Fruit fly (Drosophila melanogaster) whole organism, prepupa: ENCODE measurements around the gene CG31729.

Source experiments
- CG16779 ChIP-seq: fragments of 200-800 bp; sonication (Bioruptor generic); optimal IDR thresholded peaks from 3 replicates; lab custom pipeline; 2017; ENCODE audit warnings: missing biosample characterization, mild to moderate bottlenecking, missing genetic modification characterization
- CG3919 ChIP-seq: fragments of 200-800 bp; sonication (Bioruptor generic); optimal IDR thresholded peaks from 3 replicates; lab custom pipeline; 2016; ENCODE audit warnings: missing biosample characterization, missing genetic modification characterization
- CG6854 ChIP-seq: fragments of 200-800 bp; sonication (Bioruptor generic); optimal IDR thresholded peaks from 2 replicates; lab custom pipeline; 2017; ENCODE audit warnings: missing biosample characterization, mild to moderate bottlenecking, missing genetic modification characterization
- CG7368 ChIP-seq: fragments of 200-800 bp; sonication (Bioruptor generic); optimal IDR thresholded peaks from 3 replicates; lab custom pipeline; 2016; ENCODE audit warnings: missing biosample characterization, missing genetic modification characterization
- Eip78C ChIP-seq: fragments of 200-800 bp; sonication (Bioruptor generic); peaks from one replicate; lab custom pipeline; 2016; ENCODE audit warnings: missing biosample characterization, missing genetic modification characterization
- Ets21C ChIP-seq: fragments of 200-800 bp; sonication (Bioruptor generic); optimal IDR thresholded peaks from 3 replicates; lab custom pipeline; 2016; ENCODE audit warnings: missing biosample characterization, missing genetic modification characterization
- Gug ChIP-seq: fragments of 200-800 bp; sonication (Bioruptor generic); IDR thresholded peaks from 2 replicates; pipeline ENCODE4 v1.3.6; 2022; ENCODE audit warnings: missing biosample characterization, missing genetic modification characterization
- Hr39 ChIP-seq: fragments of 200-800 bp; sonication (Bioruptor generic); optimal IDR thresholded peaks from 2 replicates; lab custom pipeline; 2016; ENCODE audit warnings: missing biosample characterization, missing genetic modification characterization
- Lpt ChIP-seq: fragments of 200-800 bp; sonication (Bioruptor generic); optimal IDR thresholded peaks from 3 replicates; lab custom pipeline; 2016; ENCODE audit warnings: missing biosample characterization, missing genetic modification characterization
- Smox ChIP-seq: fragments of 200-800 bp; sonication (Bioruptor generic); optimal IDR thresholded peaks from 3 replicates; lab custom pipeline; 2016; ENCODE audit warnings: missing biosample characterization, missing genetic modification characterization
- dac ChIP-seq: fragments of 200-800 bp; sonication (Bioruptor generic); optimal IDR thresholded peaks from 2 replicates; lab custom pipeline; 2017; ENCODE audit warnings: missing biosample characterization, mild to moderate bottlenecking, missing genetic modification characterization
- pdm3 ChIP-seq: fragments of 200-800 bp; sonication (Bioruptor generic); optimal IDR thresholded peaks from 3 replicates; lab custom pipeline; 2016; ENCODE audit warnings: missing biosample characterization, missing genetic modification characterization
- spab ChIP-seq: fragments of 200-800 bp; sonication (Bioruptor generic); optimal IDR thresholded peaks from 2 replicates; lab custom pipeline; 2017; ENCODE audit warnings: missing biosample characterization, mild to moderate bottlenecking, missing genetic modification characterization, missing genetic modification reagents

dm6 chr2L:13244759-13245308, 45.0 kb upstream of the CG31729 start:
- no peak for TF ChIP-seq Gug (GFP tag; lab: Robert Waterston, UW)
- TF ChIP-seq CG6854 (GFP tag; lab: Kevin White, UChicago): no peak
- TF ChIP-seq Lpt: no peak
- TF ChIP-seq CG16779 (tag; lab: Kevin White, UChicago): no peak
- no peak for TF ChIP-seq Eip78C (GFP tag; lab: Kevin White, UChicago)
- no peak for TF ChIP-seq Ets21C (GFP tag; lab: Kevin White, UChicago)
- no peak for TF ChIP-seq dac (GFP tag; lab: Kevin White, UChicago)
- no peak for TF ChIP-seq Hr39 (GFP tag; lab: Kevin White, UChicago)
- TF ChIP-seq CG3919 (GFP tag; lab: Kevin White, UChicago): no peak
- no peak for TF ChIP-seq CG7368
- TF ChIP-seq spab (GFP tag; lab: Kevin White, UChicago): no peak
- no peak for TF ChIP-seq Smox (GFP tag; lab: Kevin White, UChicago)
- TF ChIP-seq pdm3 (GFP tag; lab: Kevin White, UChicago): no peak
